Fruit fly (Drosophila melanogaster) whole organism, embryonic: ENCODE measurements around the gene CG13077.

Source experiments
- Adf1 ChIP-seq: fragments of 200-800 bp; sonication (Bioruptor generic); IDR thresholded peaks from 2 replicates; pipeline ENCODE4 v1.3.6; 2022; ENCODE audit warnings: missing biosample characterization, missing genetic modification characterization
- Atf-2 ChIP-seq: fragments of 200-800 bp; sonication (Bioruptor generic); optimal IDR thresholded peaks from 2 replicates; lab custom pipeline; 2016; ENCODE audit warnings: missing biosample characterization, missing genetic modification characterization
- BEAF-32 ChIP-seq: fragments of 200-800 bp; sonication (Bioruptor generic); optimal IDR thresholded peaks from 3 replicates; lab custom pipeline; 2017; ENCODE audit warnings: missing biosample characterization, missing genetic modification characterization, mild to moderate bottlenecking, moderate library complexity, missing genetic modification reagents
- Bdp1 ChIP-seq: fragments of 200-800 bp; sonication (Bioruptor generic); optimal IDR thresholded peaks from 3 replicates; lab custom pipeline; 2016; ENCODE audit warnings: missing biosample characterization, missing genetic modification characterization
- BtbVII ChIP-seq: fragments of 200-800 bp; sonication (Bioruptor generic); optimal IDR thresholded peaks from 3 replicates; lab custom pipeline; 2017; ENCODE audit warnings: missing biosample characterization, mild to moderate bottlenecking, missing genetic modification characterization
- CG10209 ChIP-seq: fragments of 200-800 bp; sonication (Bioruptor generic); optimal IDR thresholded peaks from 3 replicates; lab custom pipeline; 2017; ENCODE audit warnings: missing biosample characterization, mild to moderate bottlenecking, missing genetic modification characterization, missing genetic modification reagents
- CG10959 ChIP-seq: fragments of 200-800 bp; sonication (Bioruptor generic); IDR thresholded peaks from 2 replicates; pipeline ENCODE4 v1.3.6; 2022; ENCODE audit warnings: missing biosample characterization, missing genetic modification characterization
- CG11456 ChIP-seq: fragments of 200-800 bp; sonication (Bioruptor generic); IDR thresholded peaks from 3 replicates; pipeline ENCODE4 v1.3.6; 2022; ENCODE audit warnings: missing biosample characterization, missing genetic modification characterization
- CG12071 ChIP-seq: fragments of 200-800 bp; sonication (Bioruptor generic); optimal IDR thresholded peaks from 3 replicates; lab custom pipeline; 2018; ENCODE audit warnings: missing biosample characterization, mild to moderate bottlenecking, missing genetic modification characterization
- CG13775 ChIP-seq: fragments of 200-800 bp; sonication (Bioruptor generic); optimal IDR thresholded peaks from 3 replicates; lab custom pipeline; 2017; ENCODE audit warnings: missing biosample characterization, mild to moderate bottlenecking, missing genetic modification characterization
- CG14965 ChIP-seq: fragments of 200-800 bp; sonication (Bioruptor generic); optimal IDR thresholded peaks from 2 replicates; lab custom pipeline; 2016; ENCODE audit warnings: missing biosample characterization, missing genetic modification characterization, borderline replicate concordance
- CG16779 ChIP-seq: fragments of 200-800 bp; sonication (Bioruptor generic); IDR thresholded peaks from 2 replicates; pipeline ENCODE4 v1.3.6; 2022; ENCODE audit warnings: missing biosample characterization, missing genetic modification characterization
- CG16863 ChIP-seq: fragments of 200-800 bp; sonication (Bioruptor generic); optimal IDR thresholded peaks from 3 replicates; lab custom pipeline; 2016; ENCODE audit warnings: missing biosample characterization, missing genetic modification characterization
- CG17186 ChIP-seq: fragments of 200-800 bp; sonication (Bioruptor generic); optimal IDR thresholded peaks from 3 replicates; lab custom pipeline; 2017; ENCODE audit warnings: missing biosample characterization, missing genetic modification reagents, missing genetic modification characterization
- CG18764 ChIP-seq: fragments of 200-800 bp; sonication (Bioruptor generic); optimal IDR thresholded peaks from 3 replicates; lab custom pipeline; 2016; ENCODE audit warnings: missing biosample characterization, missing genetic modification characterization
- CG2712 ChIP-seq: fragments of 200-800 bp; optimal IDR thresholded peaks from 3 replicates; lab custom pipeline; 2019; ENCODE audit warnings: missing biosample characterization, mild to moderate bottlenecking, missing genetic modification characterization, moderate library complexity
- CG4360 ChIP-seq: fragments of 200-800 bp; sonication (Bioruptor generic); IDR thresholded peaks from 2 replicates; pipeline ENCODE4 v1.3.6; 2022; ENCODE audit warnings: missing biosample characterization, missing genetic modification characterization
- CG5180 ChIP-seq: fragments of 200-800 bp; sonication (Bioruptor generic); optimal IDR thresholded peaks from 3 replicates; lab custom pipeline; 2017; ENCODE audit warnings: missing biosample characterization, missing genetic modification characterization, mild to moderate bottlenecking, moderate library complexity, missing genetic modification reagents
- CG6683 ChIP-seq: fragments of 200-800 bp; sonication (Bioruptor generic); optimal IDR thresholded peaks from 2 replicates; lab custom pipeline; 2017; ENCODE audit warnings: missing biosample characterization, mild to moderate bottlenecking, missing genetic modification characterization, missing genetic modification reagents
- CG6791 ChIP-seq: fragments of 200-800 bp; sonication (Bioruptor generic); IDR thresholded peaks from 3 replicates; pipeline ENCODE4 v1.3.6; 2022; ENCODE audit warnings: missing biosample characterization, missing genetic modification characterization; ENCODE audit not compliant: partially characterized antibody
- CG7357 ChIP-seq: fragments of 200-800 bp; sonication (Bioruptor generic); IDR thresholded peaks from 3 replicates; pipeline ENCODE4 v1.3.6; 2022; ENCODE audit warnings: missing biosample characterization, missing genetic modification characterization
- CG7987 ChIP-seq: fragments of 200-800 bp; sonication (Bioruptor generic); optimal IDR thresholded peaks from 2 replicates; lab custom pipeline; 2018; ENCODE audit warnings: missing biosample characterization, mild to moderate bottlenecking, missing genetic modification characterization, moderate library complexity
- CG9876 ChIP-seq: fragments of 200-800 bp; sonication (Bioruptor generic); optimal IDR thresholded peaks from 2 replicates; lab custom pipeline; 2016; ENCODE audit warnings: missing biosample characterization, missing genetic modification characterization
- CrebB ChIP-seq: fragments of 200-800 bp; sonication (Bioruptor generic); optimal IDR thresholded peaks from 3 replicates; lab custom pipeline; 2018; ENCODE audit warnings: missing biosample characterization, mild to moderate bottlenecking, missing genetic modification characterization
- D ChIP-seq, 2 experiments: fragments of 200-800 bp in 1 of 2; fragments of >200 bp in 1 of 2; sonication (Bioruptor generic) in 1 of 2; optimal IDR thresholded peaks; 2 replicates in 1 of 2; 3 replicates in 1 of 2; lab custom pipeline; 2017; ENCODE audit warnings: mild to moderate bottlenecking in 1 of 2, missing biosample characterization in 1 of 2, missing genetic modification characterization in 1 of 2, missing genetic modification reagents in 1 of 2
- E2f2 ChIP-seq: fragments of 200-800 bp; sonication (Bioruptor generic); IDR thresholded peaks from 2 replicates; pipeline ENCODE4 v1.3.6; 2022; ENCODE audit warnings: missing biosample characterization, missing genetic modification characterization
- Ets65A ChIP-seq: fragments of 200-800 bp; sonication (Bioruptor generic); peaks from one replicate; lab custom pipeline; 2016; ENCODE audit warnings: missing biosample characterization, missing genetic modification characterization
- HHEX ChIP-seq: fragments of 200-800 bp; sonication (Bioruptor generic); optimal IDR thresholded peaks from 3 replicates; lab custom pipeline; 2017; ENCODE audit warnings: missing biosample characterization, mild to moderate bottlenecking, missing genetic modification characterization, missing genetic modification reagents
- Hsf ChIP-seq: fragments of 200-800 bp; sonication (Bioruptor generic); optimal IDR thresholded peaks from 3 replicates; lab custom pipeline; 2016; ENCODE audit warnings: missing biosample characterization, missing genetic modification characterization
- Nf-YA ChIP-seq: fragments of 200-800 bp; sonication (Bioruptor generic); IDR thresholded peaks from 2 replicates; pipeline ENCODE4 v1.3.6; 2022; ENCODE audit warnings: missing biosample characterization, missing genetic modification characterization
- PHDP ChIP-seq: fragments of 200-800 bp; sonication (Bioruptor generic); optimal IDR thresholded peaks from 3 replicates; lab custom pipeline; 2018; ENCODE audit warnings: missing biosample characterization, mild to moderate bottlenecking, missing genetic modification characterization, moderate library complexity
- Usf ChIP-seq: fragments of 200-800 bp; sonication (Bioruptor generic); optimal IDR thresholded peaks from 2 replicates; lab custom pipeline; 2017; ENCODE audit warnings: missing genotype, missing biosample characterization, missing genetic modification characterization
- amos ChIP-seq: fragments of 200-800 bp; sonication (Bioruptor generic); IDR thresholded peaks from 2 replicates; pipeline ENCODE4 v1.3.6; 2022; ENCODE audit warnings: missing biosample characterization, missing genetic modification characterization; ENCODE audit not compliant: partially characterized antibody
- ase ChIP-seq: fragments of 200-800 bp; sonication (Bioruptor generic); IDR thresholded peaks from 3 replicates; pipeline ENCODE4 v1.3.6; 2022; ENCODE audit warnings: missing biosample characterization, missing genetic modification characterization
- bigmax ChIP-seq: fragments of 200-800 bp; sonication (Bioruptor generic); optimal IDR thresholded peaks from 2 replicates; lab custom pipeline; 2018; ENCODE audit warnings: missing biosample characterization, mild to moderate bottlenecking, missing genetic modification characterization
- dan ChIP-seq: fragments of 200-800 bp; sonication (Bioruptor generic); IDR thresholded peaks from 2 replicates; pipeline ENCODE4 v1.3.6; 2022; ENCODE audit warnings: missing biosample characterization, missing genetic modification characterization
- dimm ChIP-seq: fragments of 200-800 bp; sonication (Bioruptor generic); IDR thresholded peaks from 2 replicates; pipeline ENCODE4 v1.3.6; 2022; ENCODE audit warnings: missing biosample characterization, missing genetic modification characterization
- dmrt11E ChIP-seq: fragments of 200-800 bp; sonication (Bioruptor generic); optimal IDR thresholded peaks from 3 replicates; lab custom pipeline; 2018; ENCODE audit warnings: missing biosample characterization, mild to moderate bottlenecking, missing genetic modification characterization, moderate library complexity
- gcm ChIP-seq: fragments of 200-800 bp; sonication (Bioruptor generic); optimal IDR thresholded peaks from 2 replicates; lab custom pipeline; 2019; ENCODE audit warnings: missing biosample characterization, mild to moderate bottlenecking, missing genetic modification characterization, moderate library complexity
- gro ChIP-seq: fragments of 200-800 bp; sonication (Bioruptor generic); optimal IDR thresholded peaks from 2 replicates; lab custom pipeline; 2016; ENCODE audit warnings: missing biosample characterization, missing genetic modification characterization
- insv ChIP-seq, 2 experiments: fragments of 200-800 bp; sonication (Bioruptor generic); optimal IDR thresholded peaks; 3 replicates each; lab custom pipeline; 2016 to 2018; ENCODE audit warnings: missing biosample characterization in 2 of 2, missing genetic modification characterization in 2 of 2
- otp ChIP-seq: fragments of 200-800 bp; sonication (Bioruptor generic); IDR thresholded peaks from 3 replicates; pipeline ENCODE4, ENCODE4 v1.3.6; 2022; ENCODE audit warnings: missing biosample characterization, missing genetic modification characterization
- rib ChIP-seq: fragments of 200-800 bp; sonication (Bioruptor generic); IDR thresholded peaks from 2 replicates; pipeline ENCODE4 v1.3.6; 2022; ENCODE audit warnings: missing biosample characterization, missing genetic modification characterization
- sens-2 ChIP-seq: fragments of 200-800 bp; sonication (Bioruptor generic); IDR thresholded peaks from 2 replicates; pipeline ENCODE4 v1.3.6; 2022; ENCODE audit warnings: missing biosample characterization, missing genetic modification characterization
- sna ChIP-seq: fragments of 200-800 bp; sonication (Bioruptor generic); IDR thresholded peaks from 2 replicates; pipeline ENCODE4 v1.3.6; 2022; ENCODE audit warnings: missing biosample characterization, missing genetic modification characterization; ENCODE audit not compliant: partially characterized antibody
- tap ChIP-seq: fragments of 200-800 bp; optimal IDR thresholded peaks from 3 replicates; lab custom pipeline; 2019; ENCODE audit warnings: missing biosample characterization, mild to moderate bottlenecking, missing genetic modification characterization, moderate library complexity
- tio ChIP-seq: fragments of 200-800 bp; sonication (Bioruptor generic); optimal IDR thresholded peaks from 2 replicates; lab custom pipeline; 2017; ENCODE audit warnings: missing biosample characterization, missing genetic modification characterization, inconsistent platforms
- tna ChIP-seq: fragments of 200-800 bp; sonication (Bioruptor generic); IDR thresholded peaks from 2 replicates; pipeline ENCODE4 v1.3.6; 2022; ENCODE audit warnings: missing biosample characterization, missing genetic modification characterization; ENCODE audit not compliant: partially characterized antibody
- tup ChIP-seq: fragments of 200-800 bp; sonication (Bioruptor generic); optimal IDR thresholded peaks from 2 replicates; lab custom pipeline; 2016; ENCODE audit warnings: missing biosample characterization, mild to moderate bottlenecking, missing genetic modification characterization, moderate library complexity

CG13077 gene

DNA sequence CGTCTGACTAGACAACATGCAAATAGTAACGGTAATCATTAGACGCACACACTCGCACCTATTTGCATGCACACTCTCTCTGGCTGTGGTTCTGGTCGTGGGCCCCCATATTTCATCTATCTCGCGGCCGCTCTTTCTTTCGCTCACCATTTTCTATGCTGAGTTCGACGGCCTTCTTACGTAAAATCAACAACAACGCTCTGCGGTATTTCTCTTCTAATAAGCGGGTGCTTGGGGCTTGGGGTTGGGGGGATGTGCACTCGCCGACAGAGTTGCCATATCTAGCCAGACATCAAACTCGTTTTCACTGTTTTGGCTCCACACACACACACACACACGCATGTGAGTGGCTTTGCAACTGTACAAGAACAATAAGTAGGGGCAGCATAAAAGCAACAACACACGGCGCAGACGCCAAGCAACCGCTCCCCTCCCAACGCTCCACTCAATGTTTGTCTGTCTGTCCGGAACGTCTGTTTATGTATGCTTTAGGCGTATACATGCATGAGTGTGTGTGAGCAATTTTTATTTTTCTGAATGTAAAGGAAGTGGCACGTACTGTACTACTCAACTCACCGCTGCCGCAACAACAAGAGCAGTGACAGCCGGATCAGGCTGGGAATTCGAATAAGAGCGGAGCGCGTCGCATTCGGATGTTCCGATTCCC lies 9.4 kb downstream of the CG13077 start (continued):
- TF ChIP-seq CG4360 (GFP tag; lab: Robert Waterston, UW) (peak; percentile 99), CG18764 (no peak), dan (GFP tag; lab: Robert Waterston, UW) (no peak), tio (GFP tag; lab: Kevin White, UChicago) (no peak), ase (GFP tag; lab: Robert Waterston, UW) (no peak), CG7987 (GFP tag; lab: Kevin White, UChicago) (no peak), CG17186 (GFP tag; lab: Kevin White, UChicago) (no peak), amos (peak; percentile 51; the same call in 1 of the 2 replicates), sna (GFP tag; lab: Robert Waterston, UW) (no peak), CG16863 (GFP tag; lab: Kevin White, UChicago) (no peak), CG7357 (GFP tag; lab: Robert Waterston, UW) (no peak), CG6791 (GFP tag; lab: Robert Waterston, UW) (0 out of 3 replicates have a peak, but pooled peaks have one; percentile 50), insv (GFP tag; optimal IDR thresholded peaks at IDR 0.05; lab: Kevin White, UChicago) (peak in 1 of 2 experiments; percentile 94), CrebB (tag; lab: Kevin White, UChicago) (no peak), CG2712 (tag; lab: Kevin White, UChicago) (no peak), Hsf (GFP tag; lab: Kevin White, UChicago) (no peak), bigmax (GFP tag; lab: Kevin White, UChicago) (no peak), CG5180 (no peak), dimm (GFP tag; lab: Robert Waterston, UW) (no peak), CG9876 (GFP tag; lab: Kevin White, UChicago) (no peak), sens-2 (GFP tag; lab: Robert Waterston, UW) (no peak), BEAF-32 (GFP tag; lab: Kevin White, UChicago) (no peak), E2f2 (GFP tag; lab: Robert Waterston, UW) (no peak), BtbVII (GFP tag; lab: Kevin White, UChicago) (no peak), PHDP (tag; lab: Kevin White, UChicago) (no peak), D (optimal IDR thresholded peaks at IDR 0.05; lab: Kevin White, UChicago) (peak; percentile 33), D (GFP tag; optimal IDR thresholded peaks at IDR 0.05; lab: Kevin White, UChicago) (no peak), CG14965 (no peak), tna (peak; percentile 39; the same call in 1 of the 2 replicates), rib (peak; percentile 29; the same call in 1 of the 2 replicates), CG10209 (GFP tag; lab: Kevin White, UChicago) (no peak), Adf1 (GFP tag; lab: Robert Waterston, UW) (peak; percentile 69; the same call in 1 of the 2 replicates), dmrt11E (tag; lab: Kevin White, UChicago) (no peak), HHEX (GFP tag; lab: Kevin White, UChicago) (no peak), tup (no peak), CG12071 (GFP tag; lab: Kevin White, UChicago) (no peak), gcm (GFP tag; lab: Kevin White, UChicago) (peak; percentile 92), Nf-YA (GFP tag; lab: Robert Waterston, UW) (no peak), CG16779 (GFP tag; lab: Robert Waterston, UW) (no peak), Bdp1 (GFP tag; lab: Kevin White, UChicago) (no peak), tap (tag; lab: Kevin White, UChicago) (no peak), otp (no peak), gro (no peak), CG6683 (no peak), Ets65A (GFP tag; lab: Kevin White, UChicago) (no peak), Atf-2 (GFP tag; lab: Kevin White, UChicago) (no peak), CG11456 (GFP tag; lab: Robert Waterston, UW) (no peak), CG13775 (GFP tag; lab: Kevin White, UChicago) (no peak), Usf (GFP tag; lab: Kevin White, UChicago) (no peak), CG10959 (no peak)
